Fruit fly (Drosophila melanogaster) whole organism, embryonic: Measurements from ENCODE around the gene CG3902.

Source experiments
- Bgb ChIP-seq: fragments of 200-800 bp; sonication (Bioruptor generic); IDR thresholded peaks from 2 replicates; pipeline ENCODE4 v1.3.6; 2022; ENCODE audit warnings: missing biosample characterization, missing genetic modification characterization; ENCODE audit not compliant: partially characterized antibody
- CG10321 ChIP-seq: fragments of 200-800 bp; sonication (Bioruptor generic); IDR thresholded peaks from 2 replicates; pipeline ENCODE4 v1.3.6; 2022; ENCODE audit warnings: missing biosample characterization, missing genetic modification characterization
- CG11085 ChIP-seq: fragments of 200-800 bp; sonication (Bioruptor generic); IDR thresholded peaks from 2 replicates; pipeline ENCODE4 v1.3.6; 2022; ENCODE audit warnings: missing biosample characterization, missing genetic modification characterization
- CG11723 ChIP-seq: fragments of 200-800 bp; sonication (Bioruptor generic); optimal IDR thresholded peaks from 2 replicates; lab custom pipeline; 2017; ENCODE audit warnings: missing biosample characterization, mild to moderate bottlenecking, missing genetic modification characterization
- CG12071 ChIP-seq: fragments of 200-800 bp; sonication (Bioruptor generic); optimal IDR thresholded peaks from 3 replicates; lab custom pipeline; 2018; ENCODE audit warnings: missing biosample characterization, mild to moderate bottlenecking, missing genetic modification characterization
- CG1233 ChIP-seq: fragments of 200-800 bp; sonication (Bioruptor generic); optimal IDR thresholded peaks from 4 replicates; lab custom pipeline; 2018; ENCODE audit warnings: missing biosample characterization, mild to moderate bottlenecking, missing genetic modification characterization
- CG12659 ChIP-seq: fragments of 200-800 bp; sonication (Bioruptor generic); optimal IDR thresholded peaks from 3 replicates; lab custom pipeline; 2017; ENCODE audit warnings: mild to moderate bottlenecking, missing biosample characterization, missing genetic modification reagents, missing genetic modification characterization
- CG14860 ChIP-seq: fragments of 200-800 bp; sonication (Bioruptor generic); IDR thresholded peaks from 3 replicates; pipeline ENCODE4 v1.3.6; 2022; ENCODE audit warnings: missing biosample characterization, missing genetic modification characterization; ENCODE audit not compliant: partially characterized antibody
- CG2889 ChIP-seq: fragments of 200-800 bp; sonication (Bioruptor generic); IDR thresholded peaks from 3 replicates; pipeline ENCODE4 v1.3.6; 2022; ENCODE audit warnings: missing biosample characterization, missing genetic modification characterization
- CG4404 ChIP-seq: fragments of 200-800 bp; sonication (Bioruptor generic); IDR thresholded peaks from 2 replicates; pipeline ENCODE4 v1.3.6; 2022; ENCODE audit warnings: missing biosample characterization, missing genetic modification characterization
- CG6254 ChIP-seq: fragments of 200-800 bp; sonication (Bioruptor generic); optimal IDR thresholded peaks from 3 replicates; lab custom pipeline; 2017; ENCODE audit warnings: mild to moderate bottlenecking, missing biosample characterization, missing genetic modification reagents, missing genetic modification characterization
- CG7271 ChIP-seq: fragments of 200-800 bp; sonication (Bioruptor generic); optimal IDR thresholded peaks from 2 replicates; lab custom pipeline; 2018; ENCODE audit warnings: missing biosample characterization, mild to moderate bottlenecking, missing genetic modification characterization, moderate library complexity
- CG7839 ChIP-seq: fragments of 200-800 bp; sonication (Bioruptor generic); optimal IDR thresholded peaks from 3 replicates; lab custom pipeline; 2018; ENCODE audit warnings: missing biosample characterization, mild to moderate bottlenecking, missing genetic modification characterization, moderate library complexity
- Camta ChIP-seq: fragments of 200-800 bp; sonication (Bioruptor generic); optimal IDR thresholded peaks from 2 replicates; lab custom pipeline; 2016; ENCODE audit warnings: missing biosample characterization, missing genetic modification characterization
- D ChIP-seq, 2 experiments: fragments of 200-800 bp in 1 of 2; fragments of >200 bp in 1 of 2; sonication (Bioruptor generic) in 1 of 2; optimal IDR thresholded peaks; 2 replicates in 1 of 2; 3 replicates in 1 of 2; lab custom pipeline; 2017; ENCODE audit warnings: mild to moderate bottlenecking in 1 of 2, missing biosample characterization in 1 of 2, missing genetic modification characterization in 1 of 2, missing genetic modification reagents in 1 of 2
- Drgx ChIP-seq: fragments of 200-800 bp; sonication (Bioruptor generic); IDR thresholded peaks from 2 replicates; pipeline ENCODE4 v1.3.6; 2022; ENCODE audit warnings: missing biosample characterization, missing genetic modification characterization
- Elba2 ChIP-seq: fragments of 200-800 bp; sonication (Bioruptor generic); optimal IDR thresholded peaks from 3 replicates; lab custom pipeline; 2016; ENCODE audit warnings: missing biosample characterization, missing genetic modification characterization
- Ets97D ChIP-seq: fragments of 200-800 bp; sonication (Bioruptor generic); optimal IDR thresholded peaks from 3 replicates; lab custom pipeline; 2016; ENCODE audit warnings: missing biosample characterization, missing genetic modification characterization
- Gsc ChIP-seq: fragments of 200-800 bp; sonication (Bioruptor generic); IDR thresholded peaks from 2 replicates; pipeline ENCODE4 v1.3.6; 2022; ENCODE audit warnings: missing biosample characterization, missing genetic modification characterization
- HHEX ChIP-seq: fragments of 200-800 bp; sonication (Bioruptor generic); optimal IDR thresholded peaks from 3 replicates; lab custom pipeline; 2017; ENCODE audit warnings: missing biosample characterization, mild to moderate bottlenecking, missing genetic modification characterization, missing genetic modification reagents
- HLH3B ChIP-seq: fragments of 200-800 bp; sonication (Bioruptor generic); IDR thresholded peaks from 2 replicates; pipeline ENCODE4 v1.3.6; 2022; ENCODE audit warnings: missing biosample characterization, missing genetic modification characterization
- Hmx ChIP-seq: fragments of 200-800 bp; sonication (Bioruptor generic); optimal IDR thresholded peaks from 2 replicates; lab custom pipeline; 2016; ENCODE audit warnings: missing biosample characterization, missing genetic modification characterization
- Lim3 ChIP-seq: fragments of 200-800 bp; sonication (Bioruptor generic); IDR thresholded peaks from 2 replicates; pipeline ENCODE4 v1.3.6; 2022; ENCODE audit warnings: missing biosample characterization, missing genetic modification characterization
- Mes4 ChIP-seq: fragments of 200-800 bp; sonication (Bioruptor generic); optimal IDR thresholded peaks from 2 replicates; lab custom pipeline; 2016; ENCODE audit warnings: missing biosample characterization, missing genetic modification characterization
- NC2α ChIP-seq: fragments of 200-800 bp; sonication (Bioruptor generic); optimal IDR thresholded peaks from 2 replicates; lab custom pipeline; 2016; ENCODE audit warnings: missing biosample characterization, missing genetic modification characterization
- NK7.1 ChIP-seq: fragments of 200-800 bp; sonication (Bioruptor generic); optimal IDR thresholded peaks from 3 replicates; lab custom pipeline; 2016; ENCODE audit warnings: missing biosample characterization, missing genetic modification characterization
- Nf-YA ChIP-seq: fragments of 200-800 bp; sonication (Bioruptor generic); IDR thresholded peaks from 2 replicates; pipeline ENCODE4 v1.3.6; 2022; ENCODE audit warnings: missing biosample characterization, missing genetic modification characterization
- Rfx ChIP-seq: fragments of 200-800 bp; sonication (Bioruptor generic); IDR thresholded peaks from 2 replicates; pipeline ENCODE4 v1.3.6; 2022; ENCODE audit warnings: missing biosample characterization, missing genetic modification characterization
- Trl ChIP-seq, 3 experiments: fragments of >200 bp in 2 of 3; fragments of 200-800 bp in 1 of 3; sonication (Bioruptor generic) in 1 of 3; optimal IDR thresholded peaks; 2 replicates in 1 of 3; 3 replicates in 2 of 3; lab custom pipeline; 2016 to 2017; ENCODE audit warnings: missing biosample characterization in 1 of 3, missing genetic modification characterization in 1 of 3
- bab2 ChIP-seq: fragments of 200-800 bp; sonication (Bioruptor generic); optimal IDR thresholded peaks from 2 replicates; lab custom pipeline; 2016; ENCODE audit warnings: missing biosample characterization, missing genetic modification characterization
- bowl ChIP-seq: fragments of 200-800 bp; sonication (Bioruptor generic); IDR thresholded peaks from 2 replicates; pipeline ENCODE4 v1.3.6; 2022; ENCODE audit warnings: missing biosample characterization, missing genetic modification characterization
- dmrt99B ChIP-seq: fragments of 200-800 bp; sonication (Bioruptor generic); optimal IDR thresholded peaks from 2 replicates; lab custom pipeline; 2018; ENCODE audit warnings: missing biosample characterization, mild to moderate bottlenecking, missing genetic modification characterization, moderate library complexity
- en ChIP-seq: fragments of 200-800 bp; sonication (Bioruptor generic); optimal IDR thresholded peaks from 2 replicates; lab custom pipeline; 2016; ENCODE audit warnings: missing biosample characterization, missing genetic modification characterization
- eyg ChIP-seq: fragments of 200-800 bp; sonication (Bioruptor generic); optimal IDR thresholded peaks from 3 replicates; lab custom pipeline; 2016; ENCODE audit warnings: missing biosample characterization, missing genetic modification characterization
- hbn ChIP-seq: fragments of 200-800 bp; sonication (Bioruptor generic); IDR thresholded peaks from 2 replicates; pipeline ENCODE4 v1.3.6; 2022; ENCODE audit warnings: missing biosample characterization, missing genetic modification characterization; ENCODE audit not compliant: partially characterized antibody
- ind ChIP-seq: fragments of 200-800 bp; sonication (Bioruptor generic); optimal IDR thresholded peaks from 3 replicates; lab custom pipeline; 2016; ENCODE audit warnings: missing biosample characterization, missing genetic modification characterization
- jigr1 ChIP-seq: fragments of 200-800 bp; sonication (Bioruptor generic); IDR thresholded peaks from 3 replicates; pipeline ENCODE4 v1.3.6; 2022; ENCODE audit warnings: missing biosample characterization, missing genetic modification characterization
- jing ChIP-seq: fragments of 200-800 bp; sonication (Bioruptor generic); optimal IDR thresholded peaks from 2 replicates; lab custom pipeline; 2018; ENCODE audit warnings: missing biosample characterization, mild to moderate bottlenecking, missing genetic modification characterization
- jumu ChIP-seq: fragments of 200-800 bp; sonication (Bioruptor generic); optimal IDR thresholded peaks from 3 replicates; lab custom pipeline; 2016; ENCODE audit warnings: missing biosample characterization, missing genetic modification characterization
- ken ChIP-seq: fragments of 200-800 bp; sonication (Bioruptor generic); IDR thresholded peaks from 3 replicates; pipeline ENCODE4 v1.3.6; 2022; ENCODE audit warnings: missing biosample characterization, missing genetic modification characterization
- onecut ChIP-seq: fragments of 200-800 bp; sonication (Bioruptor generic); IDR thresholded peaks from 2 replicates; pipeline ENCODE4 v1.3.6; 2022; ENCODE audit warnings: missing biosample characterization, missing genetic modification characterization
- otp ChIP-seq: fragments of 200-800 bp; sonication (Bioruptor generic); IDR thresholded peaks from 3 replicates; pipeline ENCODE4, ENCODE4 v1.3.6; 2022; ENCODE audit warnings: missing biosample characterization, missing genetic modification characterization
- pan ChIP-seq, 4 experiments: fragments of >200 bp in 3 of 4; fragments of 200-800 bp in 1 of 4; sonication (Bioruptor generic) in 1 of 4; optimal IDR thresholded peaks in 3 of 4; IDR thresholded peaks in 1 of 4; 2 replicates each; pipeline versions ENCODE4 v1.3.6 to Lab custom; 2017 to 2022; ENCODE audit warnings: missing biosample characterization in 2 of 4, missing genetic modification characterization in 2 of 4, mixed read lengths in 1 of 4
- psq ChIP-seq: fragments of 200-800 bp; sonication (Bioruptor generic); optimal IDR thresholded peaks from 2 replicates; lab custom pipeline; 2017; ENCODE audit warnings: missing biosample characterization, missing genetic modification characterization
- ranshi ChIP-seq: fragments of 200-800 bp; sonication (Bioruptor generic); IDR thresholded peaks from 2 replicates; pipeline ENCODE4 v1.3.6; 2022; ENCODE audit warnings: missing biosample characterization, missing genetic modification characterization
- salm ChIP-seq: fragments of 200-800 bp; sonication (Bioruptor generic); optimal IDR thresholded peaks from 2 replicates; lab custom pipeline; 2018; ENCODE audit warnings: missing biosample characterization, mild to moderate bottlenecking, missing genetic modification characterization
- sc ChIP-seq, 3 experiments: fragments of >200 bp in 2 of 3; fragments of 200-800 bp in 1 of 3; sonication (Bioruptor generic) in 1 of 3; optimal IDR thresholded peaks; 2 replicates in 2 of 3; 3 replicates in 1 of 3; lab custom pipeline; 2017; ENCODE audit warnings: mild to moderate bottlenecking in 1 of 3, missing biosample characterization in 1 of 3, missing genetic modification characterization in 1 of 3, missing genetic modification reagents in 1 of 3
- sqz ChIP-seq: fragments of 200-800 bp; sonication (Bioruptor generic); optimal IDR thresholded peaks from 3 replicates; lab custom pipeline; 2018; ENCODE audit warnings: missing biosample characterization, mild to moderate bottlenecking, missing genetic modification characterization
- stc ChIP-seq: fragments of 200-800 bp; sonication (Bioruptor generic); IDR thresholded peaks from 2 replicates; pipeline ENCODE4 v1.3.6; 2022; ENCODE audit warnings: missing biosample characterization, missing genetic modification characterization

CG3902 gene

DNA sequence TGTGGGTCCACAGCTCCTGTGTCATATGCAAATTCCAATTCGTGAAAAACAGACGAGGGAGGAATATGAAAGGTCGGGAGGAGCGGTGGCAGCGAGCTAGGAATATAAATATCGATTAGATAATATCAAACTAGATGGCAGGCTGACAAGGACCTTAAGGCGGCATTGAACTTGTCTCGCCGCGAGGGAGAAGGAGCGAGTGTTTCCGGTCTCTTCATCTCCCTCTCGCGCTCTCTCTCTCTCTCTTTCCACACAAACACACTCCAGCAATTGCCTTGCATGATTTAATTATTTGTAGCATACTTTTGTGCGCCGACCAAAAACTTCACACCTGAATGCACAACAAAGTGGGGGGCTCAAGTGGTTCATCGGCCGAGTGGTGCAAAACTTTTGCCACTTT, 48.9 kb upstream of the CG3902 start:
- TF ChIP-seq dmrt99B (tag; lab: Kevin White, UChicago) (no peak), CG12071 (GFP tag; lab: Kevin White, UChicago) (no peak), jigr1 (GFP tag; lab: Robert Waterston, UW) (no peak), salm (tag; lab: Kevin White, UChicago) (no peak), stc (GFP tag; lab: Robert Waterston, UW) (0 out of 2 replicates have a peak, but pooled peaks have one; percentile 28), CG7839 (tag; lab: Kevin White, UChicago) (no peak), HHEX (GFP tag; lab: Kevin White, UChicago) (no peak), CG7271 (no peak), onecut (peak; percentile 47), Hmx (no peak), Mes4 (no peak), Lim3 (no peak), CG12659 (GFP tag; lab: Kevin White, UChicago) (no peak), CG4404 (no peak), Drgx (GFP tag; lab: Robert Waterston, UW) (no peak; the same call in 1 of the 2 replicates), hbn (no peak), HLH3B (GFP tag; lab: Robert Waterston, UW) (no peak), eyg (no peak), otp (GFP tag; lab: Robert Waterston, UW) (0 out of 3 replicates have a peak, but pooled peaks have one; percentile 24), Elba2 (GFP tag; lab: Kevin White, UChicago) (no peak), CG11723 (GFP tag; lab: Kevin White, UChicago) (no peak), Rfx (GFP tag; lab: Robert Waterston, UW) (peak; percentile 25; the same call in 1 of the 2 replicates), Bgb (no peak), ranshi (GFP tag; lab: Robert Waterston, UW) (no peak), CG2889 (GFP tag; lab: Robert Waterston, UW) (no peak), CG14860 (GFP tag; lab: Robert Waterston, UW) (no peak), jing (GFP tag; lab: Kevin White, UChicago) (no peak), sc (optimal IDR thresholded peaks at IDR 0.05; lab: Kevin White, UChicago) (no peak), sc (GFP tag; optimal IDR thresholded peaks at IDR 0.05; lab: Kevin White, UChicago) (no peak), jumu (GFP tag; lab: Kevin White, UChicago) (no peak), NC2α (GFP tag; lab: Kevin White, UChicago) (no peak), Nf-YA (GFP tag; lab: Robert Waterston, UW) (peak; percentile 20; the same call in 1 of the 2 replicates), bab2 (no peak), pan (optimal IDR thresholded peaks at IDR 0.05; lab: Kevin White, UChicago) (no peak), pan (GFP tag; optimal IDR thresholded peaks at IDR 0.05 in 1 of 2, IDR thresholded peaks at IDR 0.05 in 1 of 2) (peak in 1 of 2 experiments; percentile 26), Camta (no peak), en (GFP tag; lab: Kevin White, UChicago) (no peak), bowl (GFP tag; lab: Robert Waterston, UW) (no peak), CG6254 (GFP tag; lab: Kevin White, UChicago) (no peak), Ets97D (peak; percentile 81), NK7.1 (no peak), psq (GFP tag; lab: Kevin White, UChicago) (no peak), CG10321 (GFP tag; lab: Robert Waterston, UW) (peak; percentile 54; the same call in 1 of the 2 replicates), sqz (GFP tag; lab: Kevin White, UChicago) (no peak), CG11085 (GFP tag; lab: Robert Waterston, UW) (no peak), CG1233 (GFP tag; lab: Kevin White, UChicago) (no peak), D (optimal IDR thresholded peaks at IDR 0.05; lab: Kevin White, UChicago) (no peak), D (GFP tag; optimal IDR thresholded peaks at IDR 0.05; lab: Kevin White, UChicago) (no peak), ken (0 out of 3 replicates have a peak, but pooled peaks have one; percentile 8), Trl (optimal IDR thresholded peaks at IDR 0.05; lab: Kevin White, UChicago) (peak; percentile 43 to 55), Trl (GFP tag; optimal IDR thresholded peaks at IDR 0.05; lab: Kevin White, UChicago) (no peak), ind (GFP tag; lab: Kevin White, UChicago) (no peak), Gsc (no peak)
